Worm (Caenorhabditis elegans) whole organism, L4/young adult: ENCODE results near the gene taf-10.

ENCODE experiments used
- W03F9.2 ChIP-seq: fragments of 150-350 bp; optimal IDR thresholded peaks from 2 replicates; lab custom pipeline; 2014; ENCODE audit warnings: missing biosample characterization, missing genetic modification characterization
- dao-5 ChIP-seq: sonication (generic microtip); optimal IDR thresholded peaks from 2 replicates; lab custom pipeline; 2016; ENCODE audit warnings: missing genotype, missing genetic modification characterization, moderate library complexity, missing compliant biosample characterization
- him-1 ChIP-seq: sonication (generic microtip); optimal IDR thresholded peaks from 2 replicates; lab custom pipeline; 2016; ENCODE audit warnings: missing genotype, missing genetic modification reagents, missing genetic modification characterization, missing compliant biosample characterization

Gene taf-10

DNA sequence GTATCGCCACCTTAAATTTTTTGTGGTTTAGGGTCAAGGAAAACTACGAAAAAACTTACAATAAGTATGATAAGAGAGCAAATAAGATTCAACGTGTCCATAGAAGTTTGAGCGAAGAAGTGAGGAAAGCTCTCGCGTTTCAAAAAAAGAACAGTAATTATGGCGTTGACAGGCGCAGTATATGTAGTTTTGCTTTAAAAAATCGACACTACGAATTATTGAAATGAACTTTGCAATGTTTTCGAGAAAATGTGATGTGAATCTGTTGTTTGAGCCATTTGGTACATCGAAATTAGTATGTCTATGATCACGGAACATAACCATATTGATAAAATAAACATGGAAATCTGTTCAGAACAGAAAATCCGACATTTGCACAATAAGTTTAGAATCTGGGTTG, 24.5 kb upstream of the taf-10 start, which contains the start of gene srx-74:
Gene srx-74 (minus strand): TSS at position 101 of the 400 bp plus-strand sequence.
- no peak for TF ChIP-seq W03F9.2 (tag; lab: Kevin White, UChicago)
- no peak for TF ChIP-seq him-1 (tag; lab: Kevin White, UChicago)
- no peak for TF ChIP-seq dao-5 (tag; lab: Kevin White, UChicago)

DNA sequence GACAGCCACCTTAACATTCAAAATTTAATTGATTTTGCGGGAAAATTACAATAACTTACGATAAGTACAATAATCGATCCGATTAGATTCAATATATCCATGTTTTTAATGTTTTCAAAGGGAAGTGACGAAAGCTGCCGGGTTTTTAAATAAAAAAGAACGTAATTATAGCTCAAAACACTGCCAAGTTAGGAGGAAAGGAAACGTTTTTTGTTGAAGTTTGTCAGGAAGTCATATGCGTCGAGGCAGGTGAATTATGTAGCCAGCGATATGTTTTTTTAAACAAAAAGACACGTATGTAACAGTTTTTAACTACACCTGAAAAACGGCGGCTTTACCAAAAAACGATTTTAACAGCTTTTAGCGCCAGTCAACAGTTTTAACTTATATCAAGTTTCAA, 21.3 kb upstream of the taf-10 start, which contains the start of gene srx-73:
Gene srx-73 (minus strand): TSS at position 101 of the 400 bp plus-strand sequence.
- TF ChIP-seq him-1 (tag; lab: Kevin White, UChicago): no peak

DNA sequence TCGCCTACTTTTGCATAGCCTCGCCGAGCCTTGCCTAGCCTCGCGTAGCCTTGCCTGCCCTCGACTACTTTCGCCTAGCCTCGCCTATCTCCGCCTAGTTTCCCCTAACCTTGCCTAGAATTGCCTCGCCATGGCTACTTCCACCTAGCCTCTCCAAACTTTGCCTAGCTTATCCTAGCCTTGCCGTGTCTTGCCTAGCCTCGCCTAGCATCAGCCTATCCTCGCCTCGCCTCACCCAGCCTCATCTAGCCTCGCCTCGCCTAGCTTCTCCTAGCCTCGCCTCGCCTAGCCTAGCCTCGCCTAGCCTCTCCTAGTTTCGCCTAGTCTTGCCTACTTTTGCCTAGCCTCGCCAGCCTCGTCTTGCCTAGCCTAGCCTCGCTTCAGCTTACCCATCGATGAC, 19.8 kb upstream of the taf-10 start:
- TF ChIP-seq W03F9.2 (tag; lab: Kevin White, UChicago): no peak
- no peak for TF ChIP-seq dao-5 (tag; lab: Kevin White, UChicago)
- TF ChIP-seq him-1 (tag; lab: Kevin White, UChicago): no peak

DNA sequence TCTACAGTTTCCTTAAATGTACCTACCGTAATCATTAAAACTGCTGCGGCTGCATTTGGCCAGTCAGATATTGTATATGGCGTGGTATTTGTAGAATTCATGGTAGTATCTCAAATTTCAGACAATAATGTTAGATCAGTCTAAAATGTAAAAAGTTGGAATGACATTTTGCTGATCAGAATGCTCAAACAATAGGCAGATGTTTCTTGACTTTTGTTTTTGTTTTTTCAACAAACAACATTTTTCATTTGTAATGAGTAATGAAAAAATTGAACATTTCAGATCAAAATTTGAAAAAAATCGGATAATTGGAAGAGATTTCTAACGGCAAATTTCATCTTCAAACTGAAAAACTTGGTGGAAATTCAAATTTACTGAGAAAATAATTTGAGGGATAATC, 18.3 kb upstream of the taf-10 start, which contains the start of gene srx-77:
Gene srx-77 (minus strand): TSS at position 101 of the 400 bp plus-strand sequence.
- TF ChIP-seq him-1 (tag; lab: Kevin White, UChicago) (no peak), W03F9.2 (tag; lab: Kevin White, UChicago) (no peak), dao-5 (tag; lab: Kevin White, UChicago) (no peak)

DNA sequence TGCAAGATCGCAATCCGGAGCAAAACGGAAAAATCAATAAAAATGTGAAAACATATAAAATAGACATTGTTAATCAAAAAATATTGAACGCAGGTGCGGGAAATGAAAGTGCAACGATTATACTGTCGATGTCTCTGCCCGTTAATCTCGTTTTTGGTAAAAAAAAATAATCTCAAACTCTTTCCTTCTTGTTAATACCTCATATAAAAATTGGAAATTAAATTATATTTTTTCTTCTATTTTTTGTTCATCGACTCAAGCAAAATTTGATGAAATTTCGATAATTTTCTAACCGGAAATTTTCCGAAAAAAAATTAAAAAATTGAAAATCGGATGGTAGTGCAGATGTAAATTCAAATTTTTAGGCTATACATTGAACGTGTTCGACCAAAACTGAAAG, 14.4 kb upstream of the taf-10 start, which contains the start of gene K03B4.9:
Gene K03B4.9 (minus strand): TSS at position 101 of the 400 bp plus-strand sequence.
- TF ChIP-seq dao-5 (tag; lab: Kevin White, UChicago) (no peak), W03F9.2 (tag; lab: Kevin White, UChicago) (no peak), him-1 (tag; lab: Kevin White, UChicago) (no peak)

DNA sequence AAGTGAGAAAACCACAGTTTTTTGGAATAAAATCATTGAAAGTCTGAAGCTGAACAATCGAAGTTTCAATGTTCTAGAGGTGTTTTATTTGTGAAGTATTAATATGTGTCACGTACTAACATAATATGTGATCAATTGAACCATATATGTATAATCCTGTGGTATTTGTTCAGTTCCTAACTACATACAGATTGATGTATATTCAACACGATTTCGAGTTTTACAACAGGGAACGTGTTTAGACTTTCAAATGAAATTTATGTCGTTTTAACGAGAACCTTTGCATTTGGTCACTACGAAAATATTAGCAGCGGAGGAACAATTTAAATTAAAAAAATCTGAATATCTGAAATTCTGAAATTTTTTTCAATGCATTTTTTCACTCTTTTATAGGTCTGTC, 12.4 kb upstream of the taf-10 start, which contains the start of gene K03B4.8:
Gene K03B4.8 (minus strand): TSS at position 101 of the 400 bp plus-strand sequence.
- no peak for TF ChIP-seq him-1 (tag; lab: Kevin White, UChicago)
- TF ChIP-seq dao-5 (tag; lab: Kevin White, UChicago): no peak
- TF ChIP-seq W03F9.2 (tag; lab: Kevin White, UChicago): no peak

DNA sequence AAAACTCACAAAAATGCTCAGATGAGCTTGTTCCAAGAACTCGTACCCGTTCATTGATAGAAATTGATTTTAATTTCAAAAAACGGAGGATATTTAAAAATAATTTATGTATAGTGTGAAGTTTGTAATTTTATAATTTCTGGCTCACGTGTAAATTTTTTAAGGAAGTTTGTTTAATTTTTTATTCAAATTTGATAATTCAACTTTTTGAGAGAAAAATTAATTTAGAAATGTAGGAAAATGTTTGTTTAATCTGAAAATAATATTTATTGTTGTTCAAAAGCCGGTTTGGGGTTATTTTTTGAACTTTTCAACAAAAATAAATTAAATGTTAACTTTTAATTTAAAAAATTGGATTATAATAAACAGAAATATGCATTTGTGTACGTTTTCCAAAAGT, 10.8 kb upstream of the taf-10 start, which contains the start of gene K03B4.6:
Gene K03B4.6 (minus strand): TSS at position 101 of the 400 bp plus-strand sequence.
- TF ChIP-seq W03F9.2 (tag; lab: Kevin White, UChicago): no peak
- TF ChIP-seq him-1 (tag; lab: Kevin White, UChicago): no peak
- no peak for TF ChIP-seq dao-5 (tag; lab: Kevin White, UChicago)

DNA sequence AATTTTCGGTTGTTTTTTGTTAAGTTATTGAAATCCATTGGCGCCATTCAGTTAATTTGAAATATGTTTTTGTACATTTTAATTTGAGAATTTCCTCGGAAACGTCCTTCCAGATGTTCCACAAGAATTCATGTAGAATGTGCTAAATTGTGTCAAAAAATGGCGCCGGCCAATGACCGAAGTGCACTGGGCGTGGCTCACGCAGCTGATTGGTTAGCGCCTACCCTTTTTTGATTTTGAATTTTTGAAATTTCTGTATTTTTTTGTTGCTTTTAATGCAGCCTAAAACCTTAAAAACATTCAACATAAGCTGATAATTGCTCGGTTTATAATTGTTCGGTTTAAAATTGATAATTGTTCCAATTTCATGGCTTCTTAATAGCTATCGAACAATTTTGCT, 10.1 kb upstream of the taf-10 start:
- TF ChIP-seq W03F9.2 (tag; lab: Kevin White, UChicago): no peak
- TF ChIP-seq him-1 (tag; lab: Kevin White, UChicago): no peak

DNA sequence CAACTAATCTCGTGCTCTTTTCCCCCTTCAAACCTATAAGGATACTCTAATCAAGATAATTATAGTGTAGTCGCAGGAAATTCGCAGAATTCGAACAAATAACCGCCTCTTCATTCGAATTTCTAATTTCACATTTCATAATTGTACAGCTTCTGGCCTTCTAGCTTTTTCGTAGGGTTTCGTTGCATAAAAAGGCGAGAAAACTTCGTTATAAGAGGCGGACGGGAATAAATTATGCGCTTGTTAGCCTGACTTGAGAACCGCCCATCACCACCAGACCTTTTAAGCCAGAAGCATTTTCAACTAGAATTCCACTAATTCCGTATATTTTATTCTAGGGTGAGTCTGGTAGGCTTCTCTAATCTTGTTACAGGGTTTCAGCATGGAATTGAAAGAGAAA, 5.2 kb upstream of the taf-10 start, which contains the start of gene K03B4.4:
Gene K03B4.4 (plus strand): TSS at position 301 of the 400 bp plus-strand sequence.
- TF ChIP-seq W03F9.2 (tag; lab: Kevin White, UChicago): no peak
- TF ChIP-seq dao-5 (tag; lab: Kevin White, UChicago): no peak
- no peak for TF ChIP-seq him-1 (tag; lab: Kevin White, UChicago)

DNA sequence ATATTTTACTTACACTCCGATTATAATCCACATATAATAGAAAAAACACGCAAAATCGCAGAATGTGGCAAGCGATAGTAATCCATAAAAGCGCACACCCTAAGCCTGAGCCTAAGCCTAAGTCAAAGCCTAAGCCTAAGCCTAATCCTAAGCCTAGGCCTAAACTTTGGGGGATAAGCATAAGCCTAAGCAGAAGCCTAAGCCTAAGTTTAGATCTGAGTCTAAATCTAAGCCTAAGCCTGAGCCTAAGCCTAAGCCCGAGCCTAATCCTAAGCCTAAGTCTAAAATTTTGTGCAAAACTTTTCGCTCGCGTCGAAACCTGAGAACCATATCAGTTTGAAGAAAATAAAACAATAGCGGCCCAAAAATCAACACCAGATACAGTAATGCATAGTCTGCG, 2.8 kb upstream of the taf-10 start:
- TF ChIP-seq dao-5 (tag; lab: Kevin White, UChicago): no peak
- TF ChIP-seq W03F9.2 (tag; lab: Kevin White, UChicago): no peak
- no peak for TF ChIP-seq him-1 (tag; lab: Kevin White, UChicago)

DNA sequence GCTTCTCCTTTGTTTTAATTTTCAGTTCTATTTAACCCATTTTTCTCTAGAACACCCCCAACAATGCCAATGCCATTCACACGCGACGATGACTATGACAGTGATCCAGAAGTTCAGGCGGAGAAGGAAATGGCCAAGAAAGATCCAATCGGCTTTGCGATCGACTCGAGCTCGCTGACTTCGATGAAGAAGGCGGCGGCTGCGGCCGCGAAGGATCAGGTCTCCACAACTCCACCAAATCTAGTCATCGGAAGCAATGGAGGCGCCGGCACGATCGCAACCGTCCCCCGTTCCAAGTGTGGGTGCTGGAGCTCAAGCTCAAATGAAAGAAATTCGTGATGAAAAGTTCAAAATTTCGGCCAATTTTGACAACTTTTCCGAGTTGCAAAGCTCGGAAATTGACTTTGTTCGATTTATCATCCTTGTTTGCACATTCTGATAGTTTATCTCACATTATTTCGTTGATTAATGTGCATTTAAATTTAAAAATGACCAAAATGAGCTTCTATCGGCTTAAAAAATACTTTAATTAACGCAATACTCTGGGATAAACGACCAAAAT, 1.1 kb downstream of the taf-10 start, which contains the start of gene K03B4.2:
Gene K03B4.2 (plus strand): TSS at position 51 of the 562 bp plus-strand sequence.
- TF ChIP-seq dao-5 (tag; lab: Kevin White, UChicago): no peak
- TF ChIP-seq him-1 (tag; lab: Kevin White, UChicago): no peak
- no peak for TF ChIP-seq W03F9.2 (tag; lab: Kevin White, UChicago)

DNA sequence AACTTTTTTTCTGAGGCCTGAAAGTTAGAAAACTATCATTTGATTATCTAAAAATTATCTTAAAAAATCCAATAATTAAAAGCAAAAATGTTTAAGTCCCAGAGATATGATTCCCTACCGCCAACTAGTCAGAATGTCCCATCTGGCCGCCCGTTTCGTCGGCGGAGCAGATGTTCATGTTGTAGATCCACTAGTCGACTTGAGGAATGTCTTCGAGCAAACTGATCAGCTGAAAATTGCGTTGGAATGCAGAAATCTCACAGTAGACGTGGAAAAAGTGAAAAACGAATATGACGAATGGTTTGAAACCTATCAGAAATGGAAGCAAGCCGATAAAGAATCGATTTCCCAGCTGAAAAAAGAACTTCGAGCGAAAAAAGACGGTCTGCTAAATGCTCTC, 2.3 kb downstream of the taf-10 start, which contains the start of gene K03B4.1:
Gene K03B4.1 (plus strand): TSS at position 97 of the 400 bp plus-strand sequence.
- TF ChIP-seq W03F9.2 (tag; lab: Kevin White, UChicago) (no peak), dao-5 (tag; lab: Kevin White, UChicago) (no peak), him-1 (tag; lab: Kevin White, UChicago) (no peak)

DNA sequence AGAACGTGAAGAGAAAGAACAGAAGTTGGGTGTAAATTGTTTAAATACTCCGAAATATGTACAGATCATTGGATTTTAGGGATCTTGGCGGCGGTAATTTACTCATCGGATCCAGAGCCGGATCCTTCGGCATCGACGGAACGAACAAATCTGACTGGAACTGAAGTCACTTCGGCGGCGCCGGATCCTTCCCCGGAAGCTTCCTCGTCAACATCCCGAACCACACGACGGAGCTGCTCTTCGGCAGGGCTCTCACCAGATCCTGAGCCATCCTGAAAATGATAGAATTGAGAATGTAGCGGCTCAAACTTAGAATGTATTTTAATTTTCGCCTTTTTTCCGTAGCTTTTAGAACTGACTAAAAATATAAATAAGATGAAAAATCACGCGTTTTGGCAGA, 4.8 kb downstream of the taf-10 start:
- TF ChIP-seq him-1 (tag; lab: Kevin White, UChicago) (no peak), dao-5 (tag; lab: Kevin White, UChicago) (no peak), W03F9.2 (tag; lab: Kevin White, UChicago) (no peak)
